Fruit fly (Drosophila melanogaster) whole organism, embryonic: ENCODE data around the gene Cyp28d2.
A peak's percentile ranks its signal among the peaks of the same experiment; 100 is the strongest.

Experiments used
- Bgb ChIP-seq: fragments of 200-800 bp; sonication (Bioruptor generic); IDR thresholded peaks from 2 replicates; pipeline ENCODE4 v1.3.6; 2022; ENCODE audit warnings: missing biosample characterization, missing genetic modification characterization; ENCODE audit not compliant: partially characterized antibody
- BtbVII ChIP-seq: fragments of 200-800 bp; sonication (Bioruptor generic); optimal IDR thresholded peaks from 3 replicates; lab custom pipeline; 2017; ENCODE audit warnings: missing biosample characterization, mild to moderate bottlenecking, missing genetic modification characterization
- CG11456 ChIP-seq: fragments of 200-800 bp; sonication (Bioruptor generic); IDR thresholded peaks from 3 replicates; pipeline ENCODE4 v1.3.6; 2022; ENCODE audit warnings: missing biosample characterization, missing genetic modification characterization
- CG11504 ChIP-seq: fragments of 200-800 bp; sonication (Bioruptor generic); optimal IDR thresholded peaks from 3 replicates; lab custom pipeline; 2019; ENCODE audit warnings: missing biosample characterization, mild to moderate bottlenecking, missing genetic modification characterization, moderate library complexity
- CG12071 ChIP-seq: fragments of 200-800 bp; sonication (Bioruptor generic); optimal IDR thresholded peaks from 3 replicates; lab custom pipeline; 2018; ENCODE audit warnings: missing biosample characterization, mild to moderate bottlenecking, missing genetic modification characterization
- CG12104 ChIP-seq: fragments of 200-800 bp; sonication (Bioruptor generic); optimal IDR thresholded peaks from 3 replicates; lab custom pipeline; 2016; ENCODE audit warnings: missing biosample characterization, missing genetic modification characterization
- CG12155 ChIP-seq: fragments of 200-800 bp; sonication (Bioruptor generic); optimal IDR thresholded peaks from 3 replicates; lab custom pipeline; 2016; ENCODE audit warnings: missing biosample characterization, missing genetic modification characterization
- CG12391 ChIP-seq: fragments of 200-800 bp; sonication (Bioruptor generic); optimal IDR thresholded peaks from 3 replicates; lab custom pipeline; 2018; ENCODE audit warnings: missing biosample characterization, mild to moderate bottlenecking, missing genetic modification characterization, moderate library complexity
- CG12744 ChIP-seq: fragments of 200-800 bp; sonication (Bioruptor generic); optimal IDR thresholded peaks from 2 replicates; lab custom pipeline; 2016; ENCODE audit warnings: missing biosample characterization, missing genetic modification characterization
- CG13624 ChIP-seq: fragments of 200-800 bp; sonication (Bioruptor generic); optimal IDR thresholded peaks from 2 replicates; lab custom pipeline; 2016; ENCODE audit warnings: missing biosample characterization, missing genetic modification characterization
- CG1602 ChIP-seq: fragments of 200-800 bp; sonication (Bioruptor generic); optimal IDR thresholded peaks from 3 replicates; lab custom pipeline; 2016; ENCODE audit warnings: missing biosample characterization, missing genetic modification characterization
- CG17802 ChIP-seq: fragments of 200-800 bp; sonication (Bioruptor generic); optimal IDR thresholded peaks from 2 replicates; lab custom pipeline; 2018; ENCODE audit warnings: missing biosample characterization, mild to moderate bottlenecking, missing genetic modification characterization, moderate library complexity
- CG17829 ChIP-seq: fragments of 200-800 bp; optimal IDR thresholded peaks from 2 replicates; lab custom pipeline; 2019; ENCODE audit warnings: missing biosample characterization, mild to moderate bottlenecking, missing genetic modification characterization, moderate library complexity
- CG2712 ChIP-seq: fragments of 200-800 bp; optimal IDR thresholded peaks from 3 replicates; lab custom pipeline; 2019; ENCODE audit warnings: missing biosample characterization, mild to moderate bottlenecking, missing genetic modification characterization, moderate library complexity
- CG3838 ChIP-seq: fragments of 200-800 bp; sonication (Bioruptor generic); optimal IDR thresholded peaks from 3 replicates; lab custom pipeline; 2016; ENCODE audit warnings: missing biosample characterization, missing genetic modification characterization
- CG6272 ChIP-seq: fragments of 200-800 bp; sonication (Bioruptor generic); IDR thresholded peaks from 2 replicates; pipeline ENCODE4 v1.3.6; 2022; ENCODE audit warnings: missing biosample characterization, missing genetic modification characterization
- CG6683 ChIP-seq: fragments of 200-800 bp; sonication (Bioruptor generic); optimal IDR thresholded peaks from 2 replicates; lab custom pipeline; 2017; ENCODE audit warnings: missing biosample characterization, mild to moderate bottlenecking, missing genetic modification characterization, missing genetic modification reagents
- CG7271 ChIP-seq: fragments of 200-800 bp; sonication (Bioruptor generic); optimal IDR thresholded peaks from 2 replicates; lab custom pipeline; 2018; ENCODE audit warnings: missing biosample characterization, mild to moderate bottlenecking, missing genetic modification characterization, moderate library complexity
- CG8089 ChIP-seq: fragments of 200-800 bp; sonication (Bioruptor generic); optimal IDR thresholded peaks from 3 replicates; lab custom pipeline; 2016; ENCODE audit warnings: missing biosample characterization, missing genetic modification characterization
- CG8281 ChIP-seq: fragments of 200-800 bp; sonication (Bioruptor generic); optimal IDR thresholded peaks from 2 replicates; lab custom pipeline; 2018; ENCODE audit warnings: missing biosample characterization, mild to moderate bottlenecking, missing genetic modification characterization, moderate library complexity
- D19A ChIP-seq: fragments of 200-800 bp; optimal IDR thresholded peaks from 3 replicates; lab custom pipeline; 2019; ENCODE audit warnings: missing biosample characterization, mild to moderate bottlenecking, missing genetic modification characterization, moderate library complexity
- Dref ChIP-seq: fragments of 200-800 bp; sonication (Bioruptor generic); IDR thresholded peaks from 2 replicates; pipeline ENCODE4 v1.3.6; 2022; ENCODE audit warnings: missing biosample characterization, missing genetic modification characterization
- Elba2 ChIP-seq: fragments of 200-800 bp; sonication (Bioruptor generic); optimal IDR thresholded peaks from 3 replicates; lab custom pipeline; 2016; ENCODE audit warnings: missing biosample characterization, missing genetic modification characterization
- HmgD ChIP-seq: fragments of 200-800 bp; sonication (Bioruptor generic); optimal IDR thresholded peaks from 3 replicates; lab custom pipeline; 2016; ENCODE audit warnings: missing biosample characterization, missing genetic modification characterization
- Hr78 ChIP-seq, 2 experiments: fragments of 200-800 bp in 1 of 2; fragments of >200 bp in 1 of 2; sonication (Bioruptor generic) in 1 of 2; optimal IDR thresholded peaks; 2 replicates each; lab custom pipeline; 2017 to 2019; ENCODE audit warnings: missing biosample characterization in 2 of 2, missing genetic modification characterization in 2 of 2, mild to moderate bottlenecking in 1 of 2, moderate library complexity in 1 of 2
- Jarid2 ChIP-seq: fragments of 200-800 bp; sonication (Bioruptor generic); optimal IDR thresholded peaks from 3 replicates; lab custom pipeline; 2017; ENCODE audit warnings: mild to moderate bottlenecking, missing biosample characterization, missing genetic modification reagents, missing genetic modification characterization
- MBD-R2 ChIP-seq: fragments of 200-800 bp; sonication (Bioruptor generic); IDR thresholded peaks from 2 replicates; pipeline ENCODE4 v1.3.6; 2022; ENCODE audit warnings: missing biosample characterization, missing genetic modification characterization
- NK7.1 ChIP-seq: fragments of 200-800 bp; sonication (Bioruptor generic); optimal IDR thresholded peaks from 3 replicates; lab custom pipeline; 2016; ENCODE audit warnings: missing biosample characterization, missing genetic modification characterization
- Optix ChIP-seq: fragments of 200-800 bp; sonication (Bioruptor generic); IDR thresholded peaks from 3 replicates; pipeline ENCODE4 v1.3.6; 2022; ENCODE audit warnings: missing biosample characterization, missing genetic modification characterization
- Sox102F ChIP-seq: fragments of 200-800 bp; sonication (Bioruptor generic); optimal IDR thresholded peaks from 2 replicates; lab custom pipeline; 2018; ENCODE audit warnings: missing biosample characterization, mild to moderate bottlenecking, missing genetic modification characterization, moderate library complexity
- Sry-δ ChIP-seq: fragments of 200-800 bp; sonication (Bioruptor generic); optimal IDR thresholded peaks from 2 replicates; lab custom pipeline; 2016; ENCODE audit warnings: missing biosample characterization, missing genetic modification characterization
- Xbp1 ChIP-seq: fragments of 200-800 bp; sonication (Bioruptor generic); optimal IDR thresholded peaks from 3 replicates; lab custom pipeline; 2016; ENCODE audit warnings: missing biosample characterization, mild to moderate bottlenecking, missing genetic modification characterization
- YL-1 ChIP-seq: fragments of 200-800 bp; sonication (Bioruptor generic); optimal IDR thresholded peaks from 3 replicates; lab custom pipeline; 2017; ENCODE audit warnings: missing biosample characterization, mild to moderate bottlenecking, missing genetic modification characterization
- chn ChIP-seq: fragments of 200-800 bp; sonication (Bioruptor generic); optimal IDR thresholded peaks from 2 replicates; lab custom pipeline; 2016; ENCODE audit warnings: missing biosample characterization, missing genetic modification characterization
- ci ChIP-seq: fragments of 200-800 bp; sonication (Bioruptor generic); IDR thresholded peaks from 3 replicates; pipeline ENCODE4 v1.3.6; 2022; ENCODE audit warnings: missing biosample characterization, missing genetic modification characterization
- croc ChIP-seq: fragments of 200-800 bp; sonication (Bioruptor generic); conservative IDR thresholded peaks from 3 replicates; pipeline ENCODE4 v1.3.6; 2022; ENCODE audit warnings: missing biosample characterization, missing genetic modification characterization
- dan ChIP-seq: fragments of 200-800 bp; sonication (Bioruptor generic); IDR thresholded peaks from 2 replicates; pipeline ENCODE4 v1.3.6; 2022; ENCODE audit warnings: missing biosample characterization, missing genetic modification characterization
- gce ChIP-seq: fragments of 200-800 bp; sonication (Bioruptor generic); IDR thresholded peaks from 3 replicates; pipeline ENCODE4 v1.3.6; 2022; ENCODE audit warnings: missing biosample characterization, missing genetic modification characterization
- gfzf ChIP-seq: fragments of 200-800 bp; sonication (Bioruptor generic); optimal IDR thresholded peaks from 2 replicates; lab custom pipeline; 2016; ENCODE audit warnings: missing biosample characterization, mild to moderate bottlenecking, missing genetic modification characterization, moderate library complexity
- hb ChIP-seq: fragments of 200-800 bp; sonication (Bioruptor generic); IDR thresholded peaks from 3 replicates; pipeline ENCODE4 v1.3.6; 2022; ENCODE audit warnings: missing biosample characterization, missing genetic modification characterization; ENCODE audit not compliant: partially characterized antibody
- hbn ChIP-seq: fragments of 200-800 bp; sonication (Bioruptor generic); IDR thresholded peaks from 2 replicates; pipeline ENCODE4 v1.3.6; 2022; ENCODE audit warnings: missing biosample characterization, missing genetic modification characterization; ENCODE audit not compliant: partially characterized antibody
- maf-S ChIP-seq: fragments of 200-800 bp; sonication (Bioruptor generic); optimal IDR thresholded peaks from 2 replicates; lab custom pipeline; 2016; ENCODE audit warnings: missing biosample characterization, missing genetic modification characterization
- nerfin-1 ChIP-seq: fragments of 200-800 bp; sonication (Bioruptor generic); optimal IDR thresholded peaks from 3 replicates; lab custom pipeline; 2019; ENCODE audit warnings: missing biosample characterization, mild to moderate bottlenecking, missing genetic modification characterization, moderate library complexity
- oc ChIP-seq: fragments of 200-800 bp; sonication (Bioruptor generic); optimal IDR thresholded peaks from 2 replicates; lab custom pipeline; 2018; ENCODE audit warnings: missing biosample characterization, mild to moderate bottlenecking, missing genetic modification characterization, moderate library complexity
- p53 ChIP-seq: fragments of 200-800 bp; sonication (Bioruptor generic); optimal IDR thresholded peaks from 2 replicates; lab custom pipeline; 2016; ENCODE audit warnings: missing biosample characterization, missing genetic modification characterization
- psq ChIP-seq: fragments of 200-800 bp; sonication (Bioruptor generic); optimal IDR thresholded peaks from 2 replicates; lab custom pipeline; 2017; ENCODE audit warnings: missing biosample characterization, missing genetic modification characterization
- run ChIP-seq: fragments of 200-800 bp; sonication (Bioruptor generic); optimal IDR thresholded peaks from 3 replicates; lab custom pipeline; 2018; ENCODE audit warnings: missing biosample characterization, mild to moderate bottlenecking, missing genetic modification characterization
- shn ChIP-seq: fragments of 200-800 bp; sonication (Bioruptor generic); optimal IDR thresholded peaks from 3 replicates; lab custom pipeline; 2016; ENCODE audit warnings: missing biosample characterization, missing genetic modification characterization
- slbo ChIP-seq: fragments of 200-800 bp; sonication (Bioruptor generic); IDR thresholded peaks from 2 replicates; pipeline ENCODE4 v1.3.6; 2022; ENCODE audit warnings: missing biosample characterization, missing genetic modification characterization
- ttk ChIP-seq: fragments of 200-800 bp; sonication (Bioruptor generic); IDR thresholded peaks from 2 replicates; pipeline ENCODE4 v2.1.2; 2022; ENCODE audit warnings: missing biosample characterization, missing genetic modification characterization
- z ChIP-seq: fragments of 200-800 bp; sonication (Bioruptor generic); IDR thresholded peaks from 3 replicates; pipeline ENCODE4 v1.3.6; 2022; ENCODE audit warnings: missing biosample characterization, missing genetic modification characterization
- zf30C ChIP-seq: fragments of 200-800 bp; sonication (Bioruptor generic); optimal IDR thresholded peaks from 3 replicates; lab custom pipeline; 2018; ENCODE audit warnings: missing biosample characterization, mild to moderate bottlenecking, missing genetic modification characterization

Gene Cyp28d2

dm6 chr2L:5196684-5197083, 10.4 kb upstream of the Cyp28d2 start (continued):
- TF ChIP-seq CG12391 (tag; lab: Kevin White, UChicago) (no peak), gce (GFP tag; lab: Robert Waterston, UW) (no peak), NK7.1 (GFP tag; lab: Kevin White, UChicago) (no peak), HmgD (GFP tag; lab: Kevin White, UChicago) (no peak), Optix (GFP tag; lab: Robert Waterston, UW) (0 out of 3 replicates have a peak, but pooled peaks have one; percentile 25), Elba2 (GFP tag; lab: Kevin White, UChicago) (no peak), CG13624 (GFP tag; lab: Kevin White, UChicago) (no peak), CG8281 (tag; lab: Kevin White, UChicago) (peak; percentile 11), ttk (GFP tag; lab: Robert Waterston, UW) (no peak), ci (GFP tag; lab: Robert Waterston, UW) (peak; percentile 77), MBD-R2 (GFP tag; lab: Robert Waterston, UW) (no peak), CG17829 (tag; lab: Kevin White, UChicago) (no peak), gfzf (GFP tag; lab: Kevin White, UChicago) (no peak), D19A (tag; lab: Kevin White, UChicago) (no peak), CG11504 (tag; lab: Kevin White, UChicago) (no peak), Jarid2 (GFP tag; lab: Kevin White, UChicago) (peak; percentile 34), Sox102F (GFP tag; lab: Kevin White, UChicago) (no peak), Bgb (GFP tag; lab: Robert Waterston, UW) (no peak), croc (no peak), oc (no peak), CG7271 (tag; lab: Kevin White, UChicago) (no peak), z (GFP tag; lab: Robert Waterston, UW) (no peak), CG12071 (GFP tag; lab: Kevin White, UChicago) (peak; percentile 72), hbn (GFP tag; lab: Robert Waterston, UW) (no peak), CG12155 (GFP tag; lab: Kevin White, UChicago) (no peak), CG8089 (GFP tag; lab: Kevin White, UChicago) (peak; percentile 27), BtbVII (GFP tag; lab: Kevin White, UChicago) (no peak), CG12104 (GFP tag; lab: Kevin White, UChicago) (peak; percentile 14), CG6272 (no peak), Hr78 (GFP tag; optimal IDR thresholded peaks at IDR 0.05; lab: Kevin White, UChicago) (peak in 1 of 2 experiments; percentile 41), CG12744 (GFP tag; lab: Kevin White, UChicago) (peak; percentile 22), hb (no peak), chn (GFP tag; lab: Kevin White, UChicago) (no peak), slbo (peak; percentile 14; the same call in 1 of the 2 replicates), CG11456 (no peak), p53 (GFP tag; lab: Kevin White, UChicago) (no peak), Dref (GFP tag; lab: Robert Waterston, UW) (no peak), Xbp1 (GFP tag; lab: Kevin White, UChicago) (no peak), nerfin-1 (tag; lab: Kevin White, UChicago) (no peak), dan (GFP tag; lab: Robert Waterston, UW) (no peak), run (tag; lab: Kevin White, UChicago) (no peak), CG2712 (tag; lab: Kevin White, UChicago) (no peak), CG3838 (GFP tag; lab: Kevin White, UChicago) (no peak), Sry-δ (no peak), YL-1 (peak; percentile 16), maf-S (GFP tag; lab: Kevin White, UChicago) (peak; percentile 3), psq (no peak), shn (GFP tag; lab: Kevin White, UChicago) (no peak), CG1602 (no peak), CG17802 (tag; lab: Kevin White, UChicago) (no peak), CG6683 (GFP tag; lab: Kevin White, UChicago) (peak; percentile 64), zf30C (no peak)
